Worm (Caenorhabditis elegans) whole organism, L1 larva: Measurements from ENCODE around the gene lsm-5.

ENCODE experiments used
- C04F5.9 ChIP-seq: sonication (generic microtip); optimal IDR thresholded peaks from 2 replicates; lab custom pipeline; 2016; ENCODE audit warnings: missing genetic modification characterization, missing compliant biosample characterization
- C16A3.4 ChIP-seq: fragments of 150-350 bp; optimal IDR thresholded peaks from 2 replicates; lab custom pipeline; 2014; ENCODE audit warnings: missing biosample characterization, missing genetic modification characterization
- C34B4.2 ChIP-seq: sonication (generic microtip); optimal IDR thresholded peaks from 2 replicates; lab custom pipeline; 2017; ENCODE audit warnings: mild to moderate bottlenecking, missing genetic modification characterization, missing compliant biosample characterization
- F16B12.6 ChIP-seq: fragments of 150-350 bp; optimal IDR thresholded peaks from 2 replicates; lab custom pipeline; 2014; ENCODE audit warnings: missing biosample characterization, missing genetic modification characterization
- alr-1 ChIP-seq: fragments of 200-800 bp; sonication (Bioruptor generic); optimal IDR thresholded peaks from 2 replicates; lab custom pipeline; 2018; ENCODE audit warnings: borderline replicate concordance, mild to moderate bottlenecking, missing genetic modification characterization, missing compliant biosample characterization
- ceh-8 ChIP-seq: fragments of 200-800 bp; sonication (Bioruptor generic); optimal IDR thresholded peaks from 2 replicates; lab custom pipeline; 2018; ENCODE audit warnings: mild to moderate bottlenecking, missing genetic modification characterization, moderate library complexity, missing compliant biosample characterization
- ceh-82 ChIP-seq, 3 experiments: fragments of 150-350 bp in 1 of 3; sonication (generic microtip) in 2 of 3; optimal IDR thresholded peaks; 2 replicates each; lab custom pipeline; 2014 to 2017; ENCODE audit warnings: missing biosample characterization in 3 of 3, missing genetic modification characterization in 3 of 3
- ceh-88 ChIP-seq: fragments of 200-800 bp; sonication (Bioruptor generic); IDR thresholded peaks from 2 replicates; pipeline ENCODE4 v1.3.6; 2022; ENCODE audit warnings: missing genetic modification characterization, missing compliant biosample characterization
- ceh-90 ChIP-seq: sonication (generic microtip); optimal IDR thresholded peaks from 2 replicates; lab custom pipeline; 2016; ENCODE audit warnings: missing genetic modification characterization, missing compliant biosample characterization
- dpl-1 ChIP-seq, 3 experiments: fragments of 150-350 bp in 2 of 3; sonication (generic microtip) in 1 of 3; optimal IDR thresholded peaks; 2 replicates each; lab custom pipeline; 2014 to 2017; ENCODE audit warnings: missing biosample characterization in 3 of 3, missing genetic modification characterization in 3 of 3, missing genetic modification reagents in 3 of 3
- dsc-1 ChIP-seq: sonication (generic microtip); optimal IDR thresholded peaks from 2 replicates; lab custom pipeline; 2016; ENCODE audit warnings: mild to moderate bottlenecking, missing genetic modification characterization, missing compliant biosample characterization
- efl-1 ChIP-seq, 4 experiments: fragments of 150-350 bp; optimal IDR thresholded peaks in 3 of 4; peaks in 1 of 4; 1 replicate in 1 of 4; 2 replicates in 3 of 4; lab custom pipeline; 2014; ENCODE audit warnings: missing biosample characterization in 2 of 4, missing genetic modification characterization in 2 of 4, missing genetic modification reagents in 2 of 4
- efl-3 ChIP-seq: fragments of 200-800 bp; sonication (Bioruptor generic); optimal IDR thresholded peaks from 2 replicates; lab custom pipeline; 2018; ENCODE audit warnings: mild to moderate bottlenecking, missing genetic modification characterization, missing compliant biosample characterization
- egl-27 ChIP-seq, 2 experiments: fragments of 150-350 bp in 1 of 2; sonication (generic microtip); optimal IDR thresholded peaks; 3 replicates each; lab custom pipeline; 2017 to 2018; ENCODE audit warnings: missing biosample characterization in 2 of 2, missing genetic modification characterization in 2 of 2, missing genetic modification reagents in 2 of 2
- elt-3 ChIP-seq, 6 experiments: fragments of 150-350 bp in 1 of 6; sonication (generic microtip); optimal IDR thresholded peaks; 2 replicates each; lab custom pipeline; 2017 to 2018; ENCODE audit warnings: missing biosample characterization in 6 of 6, missing genetic modification characterization in 6 of 6, inconsistent platforms in 1 of 6
- fkh-4 ChIP-seq: sonication (generic microtip); optimal IDR thresholded peaks from 2 replicates; lab custom pipeline; 2016; ENCODE audit warnings: missing compliant biosample characterization, missing genetic modification characterization, borderline replicate concordance
- grh-1 ChIP-seq: fragments of 200-800 bp; sonication (Bioruptor generic); IDR thresholded peaks from 2 replicates; pipeline ENCODE4 v1.3.6; 2022; ENCODE audit warnings: missing genetic modification reagents, missing genetic modification characterization, missing compliant biosample characterization
- hpl-2 ChIP-seq: fragments of 150-350 bp; optimal IDR thresholded peaks from 2 replicates; lab custom pipeline; 2014; ENCODE audit warnings: missing biosample characterization, missing genetic modification reagents, missing genetic modification characterization
- jun-1 ChIP-seq: fragments of 150-350 bp; optimal IDR thresholded peaks from 2 replicates; lab custom pipeline; 2014; ENCODE audit warnings: missing biosample characterization, missing genetic modification reagents, missing genetic modification characterization
- lin-13 ChIP-seq: fragments of 150-350 bp; optimal IDR thresholded peaks from 2 replicates; lab custom pipeline; 2014; ENCODE audit warnings: missing biosample characterization, missing genetic modification reagents, missing genetic modification characterization
- lin-35 ChIP-seq, 2 experiments: fragments of 150-350 bp; optimal IDR thresholded peaks; 2 replicates each; lab custom pipeline; 2014; ENCODE audit warnings: missing biosample characterization in 2 of 2, missing genetic modification characterization in 2 of 2, missing genetic modification reagents in 2 of 2
- lir-3 ChIP-seq: sonication (generic microtip); optimal IDR thresholded peaks from 2 replicates; lab custom pipeline; 2016; ENCODE audit warnings: mild to moderate bottlenecking, missing genetic modification characterization, moderate library complexity, missing compliant biosample characterization; ENCODE audit not compliant: poor library complexity
- mdl-1 ChIP-seq, 2 experiments: fragments of 150-350 bp; optimal IDR thresholded peaks; 2 replicates each; lab custom pipeline; 2014 to 2017; ENCODE audit warnings: missing biosample characterization in 2 of 2, missing genetic modification characterization in 2 of 2, inconsistent platforms in 1 of 2
- nhr-19 ChIP-seq: fragments of 200-800 bp; sonication (Bioruptor generic); conservative IDR thresholded peaks from 2 replicates; pipeline ENCODE4 v1.3.6; 2022; ENCODE audit warnings: missing genetic modification characterization, missing compliant biosample characterization
- nhr-20 ChIP-seq: sonication (generic microtip); optimal IDR thresholded peaks from 2 replicates; lab custom pipeline; 2016; ENCODE audit warnings: mild to moderate bottlenecking, missing genetic modification characterization, missing compliant biosample characterization
- nhr-237 ChIP-seq: fragments of 150-350 bp; optimal IDR thresholded peaks from 2 replicates; lab custom pipeline; 2014; ENCODE audit warnings: missing biosample characterization, missing genetic modification characterization
- nhr-71 ChIP-seq: sonication (generic microtip); optimal IDR thresholded peaks from 2 replicates; lab custom pipeline; 2016; ENCODE audit warnings: mild to moderate bottlenecking, missing genetic modification characterization, moderate library complexity, missing compliant biosample characterization
- nhr-77 ChIP-seq: fragments of 150-350 bp; optimal IDR thresholded peaks from 2 replicates; lab custom pipeline; 2014; ENCODE audit warnings: missing biosample characterization, missing genetic modification characterization
- nhr-84 ChIP-seq: sonication (generic microtip); optimal IDR thresholded peaks from 2 replicates; lab custom pipeline; 2017; ENCODE audit warnings: missing biosample characterization, missing genetic modification characterization
- nhr-85 ChIP-seq: sonication (generic microtip); peaks from one replicate; lab custom pipeline; 2016; ENCODE audit warnings: missing genetic modification characterization, inconsistent platforms, missing compliant biosample characterization
- nhr-90 ChIP-seq: sonication (generic microtip); optimal IDR thresholded peaks from 2 replicates; lab custom pipeline; 2016; ENCODE audit warnings: mild to moderate bottlenecking, missing genetic modification characterization, missing compliant biosample characterization; ENCODE audit not compliant: poor library complexity
- pag-3 ChIP-seq: sonication (generic microtip); optimal IDR thresholded peaks from 2 replicates; lab custom pipeline; 2017; ENCODE audit warnings: missing genetic modification characterization, mild to moderate bottlenecking, missing compliant biosample characterization, antibody characterized with exemption, borderline replicate concordance; ENCODE audit not compliant: insufficient read depth
- pax-3 ChIP-seq: fragments of 200-800 bp; sonication (Bioruptor generic); optimal IDR thresholded peaks from 2 replicates; lab custom pipeline; 2018; ENCODE audit warnings: mild to moderate bottlenecking, missing genetic modification characterization, moderate library complexity, missing compliant biosample characterization
- pqm-1 ChIP-seq: sonication (generic microtip); optimal IDR thresholded peaks from 3 replicates; lab custom pipeline; 2017; ENCODE audit warnings: missing biosample characterization, missing genetic modification characterization
- skn-1 ChIP-seq: fragments of 150-350 bp; optimal IDR thresholded peaks from 2 replicates; lab custom pipeline; 2014; ENCODE audit warnings: missing biosample characterization, missing genetic modification characterization
- sox-4 ChIP-seq: sonication (generic microtip); optimal IDR thresholded peaks from 2 replicates; lab custom pipeline; 2016; ENCODE audit warnings: missing genetic modification characterization, missing compliant biosample characterization
- sup-37 ChIP-seq: fragments of 200-800 bp; sonication (Bioruptor generic); optimal IDR thresholded peaks from 2 replicates; lab custom pipeline; 2018; ENCODE audit warnings: mild to moderate bottlenecking, missing genetic modification characterization, missing compliant biosample characterization
- tbx-2 ChIP-seq: sonication (generic microtip); optimal IDR thresholded peaks from 2 replicates; lab custom pipeline; 2016; ENCODE audit warnings: missing genetic modification characterization, missing compliant biosample characterization
- unc-130 ChIP-seq: fragments of 150-350 bp; optimal IDR thresholded peaks from 2 replicates; lab custom pipeline; 2017; ENCODE audit warnings: missing biosample characterization, missing genetic modification characterization, inconsistent platforms
- unc-30 ChIP-seq: sonication (generic microtip); optimal IDR thresholded peaks from 2 replicates; lab custom pipeline; 2017; ENCODE audit warnings: missing biosample characterization, missing genetic modification characterization
- unc-98 ChIP-seq: fragments of 200-800 bp; sonication (Bioruptor generic); IDR thresholded peaks from 2 replicates; pipeline ENCODE4 v1.3.6; 2022; ENCODE audit warnings: missing genetic modification characterization, missing compliant biosample characterization
- ztf-11 ChIP-seq, 2 experiments: sonication (generic microtip); optimal IDR thresholded peaks; 2 replicates each; lab custom pipeline; 2016 to 2017; ENCODE audit warnings: missing genetic modification characterization in 2 of 2, missing biosample characterization in 1 of 2, missing compliant biosample characterization in 1 of 2

The lsm-5 gene

DNA sequence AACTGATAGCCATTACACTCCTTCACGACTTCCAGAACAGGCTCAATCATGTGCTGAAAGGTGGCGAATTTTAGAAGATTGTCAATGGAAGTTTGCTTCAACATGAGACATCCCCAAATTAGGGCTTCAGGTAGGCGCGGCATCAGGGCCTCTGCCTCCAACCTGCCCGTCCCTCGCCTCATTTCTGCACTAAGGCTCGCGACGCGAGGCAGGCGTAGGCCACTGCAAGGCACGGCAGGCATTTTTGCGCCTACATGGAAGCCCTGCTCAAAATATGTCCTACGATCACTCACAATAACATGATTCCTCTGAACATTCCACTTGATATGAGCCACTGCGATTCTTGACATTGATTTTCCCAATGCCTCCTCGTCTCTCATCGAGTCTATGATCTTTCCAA, 26.9 kb upstream of the lsm-5 start:
- TF ChIP-seq efl-3 (GFP tag; lab: Kevin White, UChicago), result no peak
- no peak for TF ChIP-seq elt-3 (tag; optimal IDR thresholded peaks at IDR 0.05; lab: Kevin White, UChicago)
- no peak for TF ChIP-seq nhr-20 (tag; lab: Kevin White, UChicago)
- TF ChIP-seq mdl-1 (tag; optimal IDR thresholded peaks at IDR 0.05; lab: Kevin White, UChicago), result no peak

DNA sequence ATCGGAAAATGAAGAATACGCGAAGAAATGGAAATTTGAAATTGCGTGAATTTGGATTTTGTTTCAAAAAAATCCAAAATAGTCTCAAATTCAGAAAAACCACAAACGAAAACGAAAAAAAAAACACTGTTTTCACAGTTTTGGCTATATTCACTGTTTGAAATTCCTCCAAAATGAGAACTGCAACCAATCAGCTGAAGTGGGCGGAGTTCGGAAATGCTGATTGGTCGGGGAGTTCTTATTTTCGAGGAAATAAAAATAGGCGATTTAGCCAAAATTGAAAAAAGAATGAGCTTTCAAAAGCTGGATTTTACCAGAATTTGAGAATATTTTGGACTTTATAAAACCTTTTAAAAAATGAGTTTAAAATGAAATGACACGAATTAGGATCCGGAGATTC, 25.3 kb upstream of the lsm-5 start, which contains the start of gene glb-14:
TSS of gene glb-14 (minus strand) at position 97 of the 400 bp plus-strand sequence.
- TF ChIP-seq F16B12.6 (tag; lab: Kevin White, UChicago), result no peak
- no peak for TF ChIP-seq unc-130 (tag; lab: Kevin White, UChicago)
- no peak for TF ChIP-seq grh-1
- TF ChIP-seq lin-13 (GFP tag; lab: Kevin White, UChicago), result no peak
- TF ChIP-seq nhr-85 (tag; lab: Kevin White, UChicago), result no peak
- no peak for TF ChIP-seq sox-4 (tag; lab: Kevin White, UChicago)
- no peak for TF ChIP-seq skn-1 (tag; lab: Kevin White, UChicago)
- TF ChIP-seq dsc-1 (tag; lab: Kevin White, UChicago), result no peak

DNA sequence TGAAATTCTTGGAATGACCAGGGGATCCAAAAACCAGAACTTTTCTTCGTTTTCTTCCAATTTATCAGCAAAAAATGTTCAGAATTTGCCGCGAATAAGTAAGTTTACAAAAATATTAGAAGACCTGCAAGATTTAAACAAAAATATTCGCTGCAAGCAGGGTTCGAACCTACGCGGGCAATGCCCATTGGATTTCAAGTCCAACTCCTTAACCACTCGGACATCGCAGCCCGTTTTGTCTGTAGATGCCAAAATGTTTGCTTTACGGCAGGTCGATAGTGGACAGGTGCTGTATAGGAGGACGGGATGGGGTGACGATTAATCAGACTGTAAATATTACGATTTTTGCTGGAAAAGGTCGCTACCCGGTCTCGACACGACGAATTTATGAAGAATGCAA, 22.5 kb upstream of the lsm-5 start:
- no peak for TF ChIP-seq C34B4.2 (tag; lab: Kevin White, UChicago)
- TF ChIP-seq efl-1 (optimal IDR thresholded peaks at IDR 0.05; lab: Kevin White, UChicago), result no peak
- peak in 1 of 2 experiments; percentile 88 for TF ChIP-seq efl-1 (GFP tag; optimal IDR thresholded peaks at IDR 0.05 in 1 of 2; lab: Kevin White, UChicago)
- peak in 1 of 2 experiments; percentile 17 for TF ChIP-seq lin-35 (GFP tag; optimal IDR thresholded peaks at IDR 0.05; lab: Kevin White, UChicago)
- TF ChIP-seq nhr-90 (tag; lab: Kevin White, UChicago), result peak; percentile 15

DNA sequence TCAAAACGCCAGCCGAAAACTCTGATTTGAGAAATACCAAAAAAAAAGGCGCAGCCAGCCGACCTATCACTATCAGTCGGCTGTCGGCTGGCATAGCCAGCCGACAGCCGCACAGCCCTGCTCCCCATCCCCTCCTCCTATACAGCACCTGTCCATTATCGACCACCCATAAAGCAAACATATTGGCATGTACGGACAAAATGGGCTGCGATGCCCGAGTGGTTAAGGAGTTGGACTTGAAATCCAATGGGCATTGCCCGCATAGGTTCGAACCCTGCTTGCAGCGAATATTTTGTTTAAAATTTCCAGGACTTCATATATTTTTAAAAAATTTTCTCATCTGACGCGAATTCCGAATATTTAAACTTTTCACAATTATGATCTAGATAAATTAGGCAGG, 19.8 kb upstream of the lsm-5 start:
- TF ChIP-seq lir-3 (no peak), C04F5.9 (tag; lab: Kevin White, UChicago) (no peak), sup-37 (no peak), ceh-90 (tag; lab: Kevin White, UChicago) (no peak), nhr-85 (tag; lab: Kevin White, UChicago) (no peak), nhr-237 (tag; lab: Kevin White, UChicago) (no peak), ceh-82 (tag; optimal IDR thresholded peaks at IDR 0.05; lab: Kevin White, UChicago) (no peak), C16A3.4 (tag; lab: Kevin White, UChicago) (no peak), nhr-84 (no peak), jun-1 (no peak), tbx-2 (tag; lab: Kevin White, UChicago) (no peak), dpl-1 (GFP tag; optimal IDR thresholded peaks at IDR 0.05; lab: Kevin White, UChicago) (no peak), alr-1 (tag; lab: Kevin White, UChicago) (no peak)
- TF ChIP-seq, all 84 proteins: peak for 0

DNA sequence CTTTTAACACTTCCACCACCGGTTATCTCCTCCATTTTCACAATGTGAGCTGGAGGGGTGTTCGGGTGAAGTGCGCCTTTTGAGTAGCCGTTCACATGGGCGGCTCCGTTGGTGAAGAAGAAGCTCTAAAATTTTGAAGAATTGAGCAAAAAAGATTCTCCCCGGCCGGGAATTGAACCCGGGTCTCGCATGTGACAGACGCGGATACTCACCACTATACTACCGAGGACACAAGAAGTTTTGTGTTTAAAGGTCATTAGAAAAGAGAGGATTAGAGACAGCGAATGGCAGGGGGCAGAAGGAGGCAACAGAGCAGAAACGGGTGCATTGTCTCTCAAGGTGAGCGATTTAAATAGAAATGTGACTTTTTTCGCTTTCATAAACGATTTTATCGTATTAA, 18.5 kb upstream of the lsm-5 start:
- peak in 1 of 2 experiments; percentile 65 for TF ChIP-seq mdl-1 (tag; optimal IDR thresholded peaks at IDR 0.05; lab: Kevin White, UChicago)
- TF ChIP-seq C04F5.9 (tag; lab: Kevin White, UChicago), result no peak
- peak; percentile 3 for TF ChIP-seq nhr-77 (tag; lab: Kevin White, UChicago)
- TF ChIP-seq ceh-8, result no peak
- no peak for TF ChIP-seq nhr-85 (tag; lab: Kevin White, UChicago)
- TF ChIP-seq C16A3.4 (tag; lab: Kevin White, UChicago), result peak; percentile 35
- peak; percentile 33; the same call in 1 of the 2 replicates for TF ChIP-seq unc-98 (GFP tag; lab: Robert Waterston, UW)
- TF ChIP-seq egl-27 (tag; optimal IDR thresholded peaks at IDR 0.05; lab: Kevin White, UChicago), result no peak
- peak; percentile 32 for TF ChIP-seq tbx-2 (tag; lab: Kevin White, UChicago)
- peak; percentile 67 for TF ChIP-seq nhr-19 (GFP tag; lab: Robert Waterston, UW)
- TF ChIP-seq grh-1, result no peak
- TF ChIP-seq C34B4.2 (tag; lab: Kevin White, UChicago), result no peak
- TF ChIP-seq pqm-1 (tag; lab: Kevin White, UChicago), result no peak
- TF ChIP-seq skn-1 (tag; lab: Kevin White, UChicago), result peak; percentile 46
- no peak for TF ChIP-seq unc-30
- peak in 2 of 3 experiments; percentile 13 to 74 for TF ChIP-seq ceh-82 (tag; optimal IDR thresholded peaks at IDR 0.05; lab: Kevin White, UChicago)
- TF ChIP-seq pax-3 (tag; lab: Kevin White, UChicago), result no peak
- peak; percentile 56 for TF ChIP-seq nhr-71 (tag; lab: Kevin White, UChicago)
- peak; percentile 17 for TF ChIP-seq nhr-90 (tag; lab: Kevin White, UChicago)
- TF ChIP-seq ztf-11 (tag; optimal IDR thresholded peaks at IDR 0.05; lab: Kevin White, UChicago), result no peak
- no peak for TF ChIP-seq pag-3
- TF ChIP-seq ceh-88 (GFP tag; lab: Robert Waterston, UW), result no peak
- no peak for TF ChIP-seq fkh-4 (tag; lab: Kevin White, UChicago)
- TF ChIP-seq hpl-2 (GFP tag; lab: Kevin White, UChicago), result no peak
- TF ChIP-seq alr-1 (tag; lab: Kevin White, UChicago), result no peak
